Worm (Caenorhabditis elegans) whole organism, early embryonic: ENCODE results near the gene clec-227.

Source experiments
- F13C5.2 ChIP-seq: sonication (generic microtip); optimal IDR thresholded peaks from 2 replicates; lab custom pipeline; 2017; ENCODE audit warnings: mild to moderate bottlenecking, missing genetic modification characterization, inconsistent platforms, missing compliant biosample characterization
- aly-1 ChIP-seq: sonication (generic microtip); optimal IDR thresholded peaks from 2 replicates; lab custom pipeline; 2016; ENCODE audit warnings: missing genetic modification characterization, missing compliant biosample characterization
- ama-1 ChIP-seq: fragments of 150-350 bp; optimal IDR thresholded peaks from 2 replicates; lab custom pipeline; 2014
- ceh-36 ChIP-seq: sonication (generic microtip); optimal IDR thresholded peaks from 2 replicates; lab custom pipeline; 2016; ENCODE audit warnings: missing genetic modification characterization, inconsistent platforms, missing compliant biosample characterization
- flt-1 ChIP-seq: fragments of 200-800 bp; sonication (Bioruptor generic); IDR thresholded peaks from 2 replicates; pipeline ENCODE4 v1.3.6; 2022; ENCODE audit warnings: missing genetic modification characterization, missing compliant biosample characterization
- hmbx-1 ChIP-seq: sonication (generic microtip); optimal IDR thresholded peaks from 2 replicates; lab custom pipeline; 2016; ENCODE audit warnings: mild to moderate bottlenecking, missing genetic modification characterization, missing compliant biosample characterization
- hmg-4 ChIP-seq: fragments of 200-800 bp; sonication (Bioruptor generic); optimal IDR thresholded peaks from 2 replicates; lab custom pipeline; 2018; ENCODE audit warnings: mild to moderate bottlenecking, missing genetic modification characterization, missing compliant biosample characterization
- hnd-1 ChIP-seq: sonication (generic microtip); optimal IDR thresholded peaks from 2 replicates; lab custom pipeline; 2016; ENCODE audit warnings: missing genetic modification characterization, missing compliant biosample characterization
- pes-1 ChIP-seq: fragments of 200-800 bp; sonication (Bioruptor generic); IDR thresholded peaks from 2 replicates; pipeline ENCODE4 v1.3.6; 2022; ENCODE audit warnings: missing genetic modification reagents, missing genetic modification characterization, missing compliant biosample characterization
- scrt-1 ChIP-seq: fragments of 200-800 bp; sonication (Bioruptor generic); IDR thresholded peaks from 2 replicates; pipeline ENCODE4 v1.3.6; 2022; ENCODE audit warnings: missing genetic modification characterization, missing compliant biosample characterization
- sea-1 ChIP-seq: fragments of 200-800 bp; sonication (Bioruptor generic); conservative IDR thresholded peaks from 2 replicates; pipeline ENCODE4 v1.3.6; 2022; ENCODE audit warnings: missing genetic modification characterization, missing compliant biosample characterization
- tbx-11 ChIP-seq: fragments of 200-800 bp; sonication (Bioruptor generic); IDR thresholded peaks from 2 replicates; pipeline ENCODE4 v1.3.6; 2022; ENCODE audit warnings: missing genetic modification characterization, missing compliant biosample characterization
- tbx-37 ChIP-seq: fragments of 200-800 bp; sonication (Bioruptor generic); conservative IDR thresholded peaks from 2 replicates; pipeline ENCODE4 v1.3.6; 2022; ENCODE audit warnings: missing genetic modification reagents, missing genetic modification characterization, missing compliant biosample characterization
- tra-4 ChIP-seq: sonication (generic microtip); optimal IDR thresholded peaks from 2 replicates; lab custom pipeline; 2017; ENCODE audit warnings: missing genetic modification characterization, missing compliant biosample characterization

ce11 chrV:14460122-14460521, 12.2 kb upstream of the clec-227 start:
- TF ChIP-seq tbx-11 (GFP tag; lab: Robert Waterston, UW) (no peak), ceh-36 (tag; lab: Kevin White, UChicago) (no peak), ama-1 (lab: Kevin White, UChicago) (no peak), scrt-1 (no peak), tbx-37 (GFP tag; lab: Robert Waterston, UW) (no peak), hnd-1 (tag; lab: Kevin White, UChicago) (no peak), tra-4 (tag; lab: Kevin White, UChicago) (no peak), aly-1 (no peak), flt-1 (no peak), pes-1 (no peak), hmbx-1 (no peak), hmg-4 (no peak), sea-1 (GFP tag; lab: Robert Waterston, UW) (no peak), F13C5.2 (tag; lab: Kevin White, UChicago) (no peak)
